Worm (Caenorhabditis elegans): ENCODE data around the gene clec-117.

DNA sequence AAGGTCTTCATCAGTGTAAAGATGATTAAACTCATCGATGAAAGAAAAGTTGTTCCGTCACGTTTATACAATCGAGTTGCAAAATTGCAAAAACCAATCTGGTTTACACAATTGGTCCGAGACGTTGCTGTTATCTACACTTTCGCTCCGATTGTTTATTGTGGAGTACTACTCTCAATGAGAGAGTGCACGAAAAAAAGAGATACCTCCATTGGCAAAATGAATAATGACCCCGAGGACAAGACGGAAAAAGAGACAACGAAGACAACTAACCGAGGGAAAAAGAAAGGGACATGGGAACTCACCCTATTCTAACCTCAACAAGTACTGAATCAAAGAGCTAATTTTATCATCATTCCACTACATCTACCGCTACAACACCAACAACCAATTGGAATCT is 16.7 kb upstream of the clec-117 start:
- TF ChIP-seq B0336.3 (GFP tag; IDR thresholded peaks at IDR 0.05) (no peak), unc-62 (GFP tag; optimal IDR thresholded peaks at IDR 0.05) (no peak), nhr-90 (tag; optimal IDR thresholded peaks at IDR 0.05) (no peak), egl-18 (GFP tag; IDR thresholded peaks at IDR 0.05) (no peak), madf-10 (tag; optimal IDR thresholded peaks at IDR 0.05) (no peak), lsy-27 (tag; optimal IDR thresholded peaks at IDR 0.05; ENCODE audit: borderline replicate concordance, insufficient read depth) (no peak), attf-6 (GFP tag; IDR thresholded peaks at IDR 0.05) (no peak), F10E7.11 (tag; optimal IDR thresholded peaks at IDR 0.05) (no peak)

Data from whole organism, young adult.